Worm (Caenorhabditis elegans) whole organism, L2 larva: ENCODE data around the gene npp-16.
A peak's percentile ranks its signal among the peaks of the same experiment; 100 is the strongest.
"Not testable (repeated sequence)": the region's sequence is repeated elsewhere in the genome, so short reads cannot be mapped to it uniquely, and the experiment has no call there.

Experiments used
- C34F6.9 ChIP-seq: fragments of 150-350 bp; optimal IDR thresholded peaks from 2 replicates; lab custom pipeline; 2014; ENCODE audit warnings: missing biosample characterization, missing genetic modification characterization
- R02D3.7 ChIP-seq: fragments of 150-350 bp; optimal IDR thresholded peaks from 2 replicates; lab custom pipeline; 2014; ENCODE audit warnings: missing biosample characterization, missing genetic modification characterization
- Y55F3AM.14 ChIP-seq: fragments of 200-800 bp; sonication (Bioruptor generic); optimal IDR thresholded peaks from 2 replicates; lab custom pipeline; 2018; ENCODE audit warnings: mild to moderate bottlenecking, missing genetic modification characterization, missing compliant biosample characterization
- ZK546.5 ChIP-seq: sonication (generic microtip); optimal IDR thresholded peaks from 2 replicates; lab custom pipeline; 2017; ENCODE audit warnings: missing biosample characterization, missing genetic modification characterization
- aly-2 ChIP-seq: fragments of 150-350 bp; optimal IDR thresholded peaks from 2 replicates; lab custom pipeline; 2014; ENCODE audit warnings: missing biosample characterization, missing genetic modification characterization
- ama-1 ChIP-seq: fragments of 150-350 bp; optimal IDR thresholded peaks from 2 replicates; lab custom pipeline; 2018; ENCODE audit warnings: inconsistent platforms
- blmp-1 ChIP-seq: sonication (generic microtip); optimal IDR thresholded peaks from 2 replicates; lab custom pipeline; 2017; ENCODE audit warnings: missing genetic modification characterization, mild to moderate bottlenecking, missing compliant biosample characterization, antibody characterized with exemption, moderate library complexity; ENCODE audit not compliant: insufficient read depth
- ceh-16 ChIP-seq: fragments of 150-350 bp; optimal IDR thresholded peaks from 2 replicates; lab custom pipeline; 2014; ENCODE audit warnings: missing biosample characterization, missing genetic modification characterization
- crh-2 ChIP-seq: sonication (generic microtip); optimal IDR thresholded peaks from 2 replicates; lab custom pipeline; 2017; ENCODE audit warnings: missing biosample characterization, missing genetic modification characterization
- dmd-4 ChIP-seq: sonication (generic microtip); optimal IDR thresholded peaks from 2 replicates; lab custom pipeline; 2017; ENCODE audit warnings: missing biosample characterization, missing genetic modification characterization
- elt-1 ChIP-seq: fragments of 150-350 bp; optimal IDR thresholded peaks from 2 replicates; lab custom pipeline; 2014; ENCODE audit warnings: missing biosample characterization, missing genetic modification characterization
- elt-3 ChIP-seq: sonication (generic microtip); optimal IDR thresholded peaks from 2 replicates; lab custom pipeline; 2017; ENCODE audit warnings: missing biosample characterization, missing genetic modification characterization
- fos-1 ChIP-seq: fragments of 150-350 bp; optimal IDR thresholded peaks from 2 replicates; lab custom pipeline; 2014; ENCODE audit warnings: missing biosample characterization, missing genetic modification characterization
- gmeb-1 ChIP-seq: fragments of 150-350 bp; optimal IDR thresholded peaks from 2 replicates; lab custom pipeline; 2014; ENCODE audit warnings: missing biosample characterization, missing genetic modification characterization
- lin-39 ChIP-seq: fragments of 150-350 bp; optimal IDR thresholded peaks from 2 replicates; lab custom pipeline; 2014; ENCODE audit warnings: missing biosample characterization, missing genetic modification reagents, missing genetic modification characterization
- lsy-2 ChIP-seq, 2 experiments: fragments of 150-350 bp in 1 of 2; sonication (generic microtip) in 1 of 2; optimal IDR thresholded peaks; 2 replicates each; lab custom pipeline; 2014 to 2017; ENCODE audit warnings: missing biosample characterization in 2 of 2, missing genetic modification characterization in 2 of 2
- mab-5 ChIP-seq: fragments of 150-350 bp; optimal IDR thresholded peaks from 2 replicates; lab custom pipeline; 2014; ENCODE audit warnings: missing biosample characterization, missing genetic modification characterization
- mdl-1 ChIP-seq, 2 experiments: fragments of 150-350 bp in 1 of 2; sonication (generic microtip) in 1 of 2; optimal IDR thresholded peaks; 2 replicates each; lab custom pipeline; 2017; ENCODE audit warnings: missing biosample characterization in 2 of 2, missing genetic modification characterization in 2 of 2
- nhr-10 ChIP-seq: sonication (generic microtip); optimal IDR thresholded peaks from 2 replicates; lab custom pipeline; 2017; ENCODE audit warnings: missing biosample characterization, missing genetic modification characterization
- nhr-11 ChIP-seq: fragments of 150-350 bp; optimal IDR thresholded peaks from 2 replicates; lab custom pipeline; 2014; ENCODE audit warnings: missing biosample characterization, missing genetic modification characterization
- nhr-12 ChIP-seq: fragments of 150-350 bp; optimal IDR thresholded peaks from 2 replicates; lab custom pipeline; 2014; ENCODE audit warnings: missing biosample characterization, missing genetic modification characterization
- nhr-129 ChIP-seq: fragments of 150-350 bp; optimal IDR thresholded peaks from 2 replicates; lab custom pipeline; 2014; ENCODE audit warnings: missing biosample characterization, missing genetic modification characterization
- nhr-21 ChIP-seq: fragments of 150-350 bp; optimal IDR thresholded peaks from 2 replicates; lab custom pipeline; 2014; ENCODE audit warnings: missing biosample characterization, missing genetic modification characterization
- nhr-23 ChIP-seq: fragments of 150-350 bp; optimal IDR thresholded peaks from 2 replicates; lab custom pipeline; 2014; ENCODE audit warnings: missing biosample characterization, missing genetic modification reagents, missing genetic modification characterization
- nhr-237 ChIP-seq: fragments of 150-350 bp; optimal IDR thresholded peaks from 2 replicates; lab custom pipeline; 2014; ENCODE audit warnings: missing biosample characterization, missing genetic modification characterization
- nhr-25 ChIP-seq: fragments of 150-350 bp; sonication (generic microtip); optimal IDR thresholded peaks from 3 replicates; lab custom pipeline; 2014; ENCODE audit warnings: missing biosample characterization, missing genetic modification characterization
- nhr-6 ChIP-seq: fragments of 150-350 bp; optimal IDR thresholded peaks from 2 replicates; lab custom pipeline; 2014; ENCODE audit warnings: missing biosample characterization, missing genetic modification characterization
- peb-1 ChIP-seq: fragments of 150-350 bp; optimal IDR thresholded peaks from 2 replicates; lab custom pipeline; 2014; ENCODE audit warnings: missing biosample characterization, missing genetic modification characterization
- sem-4 ChIP-seq: fragments of 150-350 bp; optimal IDR thresholded peaks from 2 replicates; lab custom pipeline; 2014; ENCODE audit warnings: missing biosample characterization, missing genetic modification reagents, missing genetic modification characterization
- skn-1 ChIP-seq: sonication (generic microtip); optimal IDR thresholded peaks from 2 replicates; lab custom pipeline; 2017; ENCODE audit warnings: missing biosample characterization, missing genetic modification characterization
- sma-3 ChIP-seq: sonication (generic microtip); optimal IDR thresholded peaks from 2 replicates; lab custom pipeline; 2016; ENCODE audit warnings: missing genetic modification reagents, missing genetic modification characterization, missing compliant biosample characterization
- snpc-4 ChIP-seq: fragments of 150-350 bp; optimal IDR thresholded peaks from 2 replicates; lab custom pipeline; 2014; ENCODE audit warnings: missing biosample characterization, missing genetic modification characterization
- unc-39 ChIP-seq: fragments of 150-350 bp; optimal IDR thresholded peaks from 2 replicates; lab custom pipeline; 2014; ENCODE audit warnings: missing biosample characterization, missing genetic modification characterization
- unc-55 ChIP-seq: fragments of 150-350 bp; sonication (generic microtip); optimal IDR thresholded peaks from 3 replicates; lab custom pipeline; 2014; ENCODE audit warnings: missing biosample characterization, missing genetic modification reagents, missing genetic modification characterization
- unc-62 ChIP-seq: fragments of 150-350 bp; optimal IDR thresholded peaks from 2 replicates; lab custom pipeline; 2014; ENCODE audit warnings: missing biosample characterization, missing genetic modification reagents, missing genetic modification characterization
- zag-1 ChIP-seq: fragments of 150-350 bp; optimal IDR thresholded peaks from 2 replicates; lab custom pipeline; 2014; ENCODE audit warnings: missing biosample characterization, missing genetic modification characterization
- ztf-1 ChIP-seq: fragments of 200-800 bp; sonication (Bioruptor generic); conservative IDR thresholded peaks from 2 replicates; pipeline ENCODE4 v1.3.6; 2022; ENCODE audit warnings: missing genetic modification characterization, missing compliant biosample characterization
- ztf-11 ChIP-seq: sonication (generic microtip); optimal IDR thresholded peaks from 2 replicates; lab custom pipeline; 2017; ENCODE audit warnings: missing biosample characterization, missing genetic modification characterization
- ztf-4 ChIP-seq: fragments of 150-350 bp; optimal IDR thresholded peaks from 2 replicates; lab custom pipeline; 2014; ENCODE audit warnings: missing biosample characterization, missing genetic modification characterization

The npp-16 gene

ce11 chrIII:11881549-11881948 lies 34.2 kb upstream of the npp-16 start:
- TF ChIP-seq fos-1 (tag; lab: Kevin White, UChicago) = peak; percentile 40
- TF ChIP-seq unc-55 (GFP tag; lab: Kevin White, UChicago) = no peak

DNA sequence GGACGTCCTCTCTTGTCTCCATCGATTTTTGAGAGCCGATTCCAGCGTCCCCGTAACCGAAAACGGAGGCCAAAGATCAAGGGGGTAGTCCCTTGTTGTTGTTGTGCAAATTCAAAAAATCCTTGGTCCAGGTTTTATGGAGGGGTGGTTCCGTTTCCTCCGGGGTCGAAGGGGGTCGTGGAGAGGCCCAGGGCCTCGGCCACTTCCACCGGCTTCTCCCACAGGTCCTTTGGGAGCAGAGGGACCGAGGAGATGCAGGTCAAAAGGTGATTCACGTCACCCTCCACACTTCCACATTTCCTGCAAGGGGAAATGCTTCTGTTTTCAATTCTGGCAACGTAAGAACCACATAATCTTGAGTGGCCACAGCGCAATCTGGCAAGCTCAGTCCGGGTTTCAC lies 32.0 kb upstream of the npp-16 start, which contains the start of gene fbxb-22:
Gene fbxb-22, minus strand, starts transcription at position 61 of the 400 bp plus-strand sequence.
- not testable (repeated sequence) for TF ChIP-seq ztf-1 (GFP tag; lab: Robert Waterston, UW); nhr-11; nhr-12 (tag; lab: Kevin White, UChicago)

DNA sequence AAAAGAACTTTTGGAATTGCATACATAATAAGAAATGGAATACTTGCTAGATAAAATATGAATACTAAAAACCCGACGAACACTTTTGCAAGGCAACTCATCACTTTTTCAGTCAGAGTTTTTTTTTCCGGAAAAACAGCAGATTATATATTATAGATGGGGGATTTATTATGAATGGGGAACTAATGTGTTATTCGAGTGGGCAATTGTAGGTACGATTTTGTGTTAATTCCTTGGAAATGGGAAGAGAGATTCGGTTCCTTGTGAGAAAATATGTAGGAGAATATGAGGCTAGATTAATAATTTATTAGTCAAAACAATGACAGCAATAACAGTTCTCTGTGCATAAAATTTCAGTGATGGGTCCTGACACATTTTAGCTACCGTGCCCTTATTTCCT lies 24.4 kb upstream of the npp-16 start, which contains the start of gene faah-5:
Gene faah-5, minus strand, starts transcription at position 101 of the 400 bp plus-strand sequence.
- TF ChIP-seq mab-5 (tag; lab: Kevin White, UChicago) (no peak), nhr-12 (tag; lab: Kevin White, UChicago) (no peak), crh-2 (no peak), fos-1 (tag; lab: Kevin White, UChicago) (no peak), unc-62 (GFP tag; lab: Kevin White, UChicago) (no peak), ztf-4 (tag; lab: Kevin White, UChicago) (no peak), ceh-16 (tag; lab: Kevin White, UChicago) (no peak), zag-1 (no peak), skn-1 (tag; lab: Kevin White, UChicago) (no peak), nhr-23 (no peak), nhr-237 (no peak), unc-39 (tag; lab: Kevin White, UChicago) (no peak), mdl-1 (tag; optimal IDR thresholded peaks at IDR 0.05; lab: Kevin White, UChicago) (no peak), nhr-129 (no peak), nhr-21 (tag; lab: Kevin White, UChicago) (no peak), sem-4 (no peak), C34F6.9 (tag; lab: Kevin White, UChicago) (no peak), nhr-25 (no peak), aly-2 (tag; lab: Kevin White, UChicago) (no peak), peb-1 (tag; lab: Kevin White, UChicago) (no peak)

DNA sequence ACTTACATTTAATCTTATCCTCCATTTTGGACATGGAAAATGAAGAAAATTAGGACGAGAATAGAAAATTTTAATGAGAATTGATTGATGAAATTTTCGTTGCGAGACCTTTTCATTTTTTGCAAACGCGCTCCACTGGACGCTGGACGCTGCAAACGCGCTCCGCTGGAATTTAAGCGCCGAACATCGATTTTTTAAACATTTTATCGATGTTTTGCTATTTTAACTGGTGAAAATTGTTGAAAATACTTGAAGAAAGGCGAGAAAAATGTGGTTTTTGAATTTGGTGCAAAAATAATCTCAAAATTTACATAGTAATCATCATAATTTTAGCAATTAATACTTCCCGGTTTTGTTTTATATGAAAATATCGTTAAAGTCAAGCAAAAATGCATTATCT lies 22.8 kb upstream of the npp-16 start, which contains the start of gene Y56A3A.41:
Gene Y56A3A.41, minus strand, starts transcription at position 101 of the 400 bp plus-strand sequence.
- TF ChIP-seq dmd-4 = no peak
- no peak for TF ChIP-seq blmp-1 (tag; lab: Kevin White, UChicago)
- TF ChIP-seq snpc-4 (tag; lab: Kevin White, UChicago) = no peak
- no peak for TF ChIP-seq lsy-2 (tag; optimal IDR thresholded peaks at IDR 0.05; lab: Kevin White, UChicago)
- TF ChIP-seq nhr-6 (tag; lab: Kevin White, UChicago) = no peak
- no peak for TF ChIP-seq unc-39 (tag; lab: Kevin White, UChicago)

DNA sequence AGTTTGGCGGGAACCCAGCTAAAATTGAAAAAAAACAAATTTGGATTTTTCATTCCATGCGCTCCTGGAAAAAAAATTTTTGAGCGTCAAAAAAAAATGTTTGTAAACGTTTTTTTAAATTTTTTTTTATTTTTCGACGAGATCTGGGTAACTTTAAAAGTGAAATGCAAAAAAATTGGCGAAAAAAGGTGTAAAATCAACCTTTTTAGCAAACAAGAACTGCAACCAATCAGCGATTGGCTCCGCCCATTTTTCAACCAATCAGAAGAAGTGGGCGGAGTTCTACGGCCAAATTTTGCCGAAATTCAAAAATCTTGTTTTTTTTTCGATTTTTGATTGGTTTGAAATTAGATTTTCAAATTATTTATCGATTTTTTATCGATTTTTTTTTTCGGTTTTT lies 20.2 kb upstream of the npp-16 start:
- TF ChIP-seq Y55F3AM.14 (GFP tag; lab: Kevin White, UChicago) (no peak), elt-3 (no peak), sma-3 (GFP tag; lab: Kevin White, UChicago) (no peak), unc-55 (GFP tag; lab: Kevin White, UChicago) (no peak), dmd-4 (no peak), elt-1 (tag; lab: Kevin White, UChicago) (no peak), R02D3.7 (tag; lab: Kevin White, UChicago) (no peak), nhr-10 (tag; lab: Kevin White, UChicago) (no peak), ztf-11 (no peak), nhr-237 (no peak), lin-39 (no peak), C34F6.9 (tag; lab: Kevin White, UChicago) (no peak), nhr-6 (tag; lab: Kevin White, UChicago) (no peak), ama-1 (lab: Kevin White, UChicago) (no peak), gmeb-1 (tag; lab: Kevin White, UChicago) (no peak), ZK546.5 (no peak)
